Worm (Caenorhabditis elegans): ENCODE measurements around the gene pkc-2.

- TF ChIP-seq nhr-237 (tag; optimal IDR thresholded peaks at IDR 0.05), result no peak
- TF ChIP-seq lsy-2 (tag; optimal IDR thresholded peaks at IDR 0.05), result peak in 1 of 2 experiments; percentile 24
- no peak for TF ChIP-seq snpc-4 (tag; optimal IDR thresholded peaks at IDR 0.05)
Observed at ce11 chrX:9372987-9373386, 8.4 kb downstream of the pkc-2 start.
